Fruit fly (Drosophila melanogaster) S2 (cell line): ENCODE results near the gene Msr-110.

Source experiments
- CG8478 ChIP-seq: fragments of >200 bp; optimal IDR thresholded peaks from 2 replicates; lab custom pipeline; 2018
- CTCF ChIP-seq, 2 experiments: fragments of >200 bp; optimal IDR thresholded peaks; 2 replicates each; lab custom pipeline; 2018

- TF ChIP-seq CTCF (optimal IDR thresholded peaks at IDR 0.05; lab: Kevin White, UChicago) (no peak), CG8478 (lab: Kevin White, UChicago) (no peak)
Measured at dm6 chr3L:5616472-5616871, 39.3 kb upstream of the Msr-110 start.
